Worm (Caenorhabditis elegans) whole organism, young adult: ENCODE results near the gene str-248.
A peak's percentile ranks its signal among the peaks of the same experiment; 100 is the strongest.

Source experiments
- B0261.1 ChIP-seq: sonication (generic microtip); optimal IDR thresholded peaks from 2 replicates; lab custom pipeline; 2016; ENCODE audit warnings: mild to moderate bottlenecking, missing genetic modification characterization, moderate library complexity, missing compliant biosample characterization
- C06A6.2 ChIP-seq: fragments of 200-800 bp; sonication (Bioruptor generic); conservative IDR thresholded peaks from 2 replicates; pipeline ENCODE4 v1.3.6; 2022; ENCODE audit warnings: missing genetic modification characterization, missing compliant biosample characterization
- F22D6.2 ChIP-seq: sonication (generic microtip); optimal IDR thresholded peaks from 2 replicates; lab custom pipeline; 2016; ENCODE audit warnings: mild to moderate bottlenecking, missing genetic modification characterization, missing compliant biosample characterization
- F33H1.4 ChIP-seq: fragments of 200-800 bp; sonication (Bioruptor generic); IDR thresholded peaks from 2 replicates; pipeline ENCODE4 v1.3.6; 2022; ENCODE audit warnings: missing genetic modification reagents, missing genetic modification characterization, missing compliant biosample characterization
- F37B4.10 ChIP-seq: fragments of 200-800 bp; sonication (Bioruptor generic); IDR thresholded peaks from 2 replicates; pipeline ENCODE4 v1.3.6; 2022; ENCODE audit warnings: missing genetic modification characterization, missing compliant biosample characterization
- K11D2.4 ChIP-seq: fragments of 200-800 bp; sonication (Bioruptor generic); IDR thresholded peaks from 2 replicates; pipeline ENCODE4 v1.3.6; 2022; ENCODE audit warnings: missing genetic modification reagents, missing genetic modification characterization, missing compliant biosample characterization
- Y53G8AR.9 ChIP-seq: fragments of 200-800 bp; sonication (Bioruptor generic); conservative IDR thresholded peaks from 2 replicates; pipeline ENCODE4 v1.3.6; 2022; ENCODE audit warnings: missing genetic modification reagents, missing genetic modification characterization, missing compliant biosample characterization
- Y79H2A.3 ChIP-seq: fragments of 200-800 bp; sonication (Bioruptor generic); conservative IDR thresholded peaks from 2 replicates; pipeline ENCODE4 v1.3.6; 2022; ENCODE audit warnings: missing genetic modification reagents, missing genetic modification characterization, missing compliant biosample characterization
- Y95B8A.8 ChIP-seq: fragments of 200-800 bp; sonication (Bioruptor generic); IDR thresholded peaks from 2 replicates; pipeline ENCODE4 v1.3.6; 2022; ENCODE audit warnings: missing genetic modification reagents, missing genetic modification characterization, missing compliant biosample characterization
- ZK185.1 ChIP-seq: sonication (generic microtip); optimal IDR thresholded peaks from 2 replicates; lab custom pipeline; 2016; ENCODE audit warnings: mild to moderate bottlenecking, missing genetic modification characterization, missing compliant biosample characterization; ENCODE audit not compliant: poor library complexity, severe bottlenecking
- atf-7 ChIP-seq: sonication (generic microtip); optimal IDR thresholded peaks from 2 replicates; lab custom pipeline; 2017; ENCODE audit warnings: mild to moderate bottlenecking, missing genetic modification characterization, missing compliant biosample characterization
- athp-1 ChIP-seq: sonication (generic microtip); optimal IDR thresholded peaks from 2 replicates; lab custom pipeline; 2017; ENCODE audit warnings: mild to moderate bottlenecking, missing genetic modification characterization, missing compliant biosample characterization
- attf-3 ChIP-seq: fragments of 200-800 bp; sonication (Bioruptor generic); conservative IDR thresholded peaks from 2 replicates; pipeline ENCODE4 v1.3.6; 2022; ENCODE audit warnings: missing genetic modification reagents, missing genetic modification characterization, missing compliant biosample characterization
- attf-5 ChIP-seq: fragments of 200-800 bp; sonication (Bioruptor generic); optimal IDR thresholded peaks from 2 replicates; lab custom pipeline; 2018; ENCODE audit warnings: mild to moderate bottlenecking, missing genetic modification characterization, missing compliant biosample characterization
- attf-6 ChIP-seq: fragments of 200-800 bp; sonication (Bioruptor generic); IDR thresholded peaks from 2 replicates; pipeline ENCODE4 v1.3.6; 2022; ENCODE audit warnings: missing genetic modification reagents, missing genetic modification characterization, missing compliant biosample characterization
- bed-2 ChIP-seq: fragments of 200-800 bp; sonication (Bioruptor generic); IDR thresholded peaks from 2 replicates; pipeline ENCODE4 v1.3.6; 2022; ENCODE audit warnings: missing genetic modification reagents, missing genetic modification characterization, missing compliant biosample characterization
- cebp-2 ChIP-seq: fragments of 200-800 bp; sonication (Bioruptor generic); IDR thresholded peaks from 2 replicates; pipeline ENCODE4 v1.3.6; 2022; ENCODE audit warnings: missing genetic modification characterization, missing compliant biosample characterization
- ceh-91 ChIP-seq: fragments of 200-800 bp; sonication (Bioruptor generic); IDR thresholded peaks from 2 replicates; pipeline ENCODE4 v1.3.6; 2022; ENCODE audit warnings: missing genetic modification reagents, missing genetic modification characterization, missing compliant biosample characterization
- dox-1 ChIP-seq: fragments of 200-800 bp; sonication (Bioruptor generic); IDR thresholded peaks from 2 replicates; pipeline ENCODE4 v1.3.6; 2022; ENCODE audit warnings: missing genetic modification reagents, missing genetic modification characterization, missing compliant biosample characterization
- egl-18 ChIP-seq: fragments of 200-800 bp; sonication (Bioruptor generic); IDR thresholded peaks from 2 replicates; pipeline ENCODE4 v1.3.6; 2022; ENCODE audit warnings: missing genetic modification reagents, missing genetic modification characterization, missing compliant biosample characterization
- egl-44 ChIP-seq: fragments of 200-800 bp; sonication (Bioruptor generic); IDR thresholded peaks from 2 replicates; pipeline ENCODE4 v1.3.6; 2022; ENCODE audit warnings: missing genetic modification reagents, missing genetic modification characterization, missing compliant biosample characterization
- egrh-3 ChIP-seq: fragments of 200-800 bp; sonication (Bioruptor generic); IDR thresholded peaks from 2 replicates; pipeline ENCODE4 v1.3.6; 2022; ENCODE audit warnings: missing genetic modification reagents, missing genetic modification characterization, missing compliant biosample characterization
- ekl-4 ChIP-seq: fragments of 200-800 bp; sonication (Bioruptor generic); IDR thresholded peaks from 2 replicates; pipeline ENCODE4 v1.3.6; 2022; ENCODE audit warnings: missing genetic modification reagents, missing genetic modification characterization, missing compliant biosample characterization
- gei-17 ChIP-seq: fragments of 200-800 bp; sonication (Bioruptor generic); optimal IDR thresholded peaks from 2 replicates; lab custom pipeline; 2018; ENCODE audit warnings: mild to moderate bottlenecking, missing genetic modification characterization, missing compliant biosample characterization
- hmg-1.2 ChIP-seq: fragments of 200-800 bp; sonication (Bioruptor generic); IDR thresholded peaks from 2 replicates; pipeline ENCODE4 v1.3.6; 2022; ENCODE audit warnings: missing genetic modification reagents, missing genetic modification characterization, missing compliant biosample characterization
- hmg-20 ChIP-seq: fragments of 200-800 bp; sonication (Bioruptor generic); IDR thresholded peaks from 2 replicates; pipeline ENCODE4 v1.3.6; 2022; ENCODE audit warnings: missing genetic modification reagents, missing genetic modification characterization, missing compliant biosample characterization
- let-607 ChIP-seq, 2 experiments: fragments of 200-800 bp in 1 of 2; sonication (Bioruptor generic) in 1 of 2; sonication (generic microtip) in 1 of 2; optimal IDR thresholded peaks; 2 replicates each; lab custom pipeline; 2016 to 2018; ENCODE audit warnings: mild to moderate bottlenecking in 2 of 2, missing compliant biosample characterization in 2 of 2, missing genetic modification characterization in 2 of 2, moderate library complexity in 2 of 2, missing genotype in 1 of 2
- lin-54 ChIP-seq: fragments of 200-800 bp; sonication (Bioruptor generic); optimal IDR thresholded peaks from 2 replicates; lab custom pipeline; 2018; ENCODE audit warnings: mild to moderate bottlenecking, missing genetic modification characterization, missing compliant biosample characterization
- lir-1 ChIP-seq: fragments of 200-800 bp; sonication (Bioruptor generic); conservative IDR thresholded peaks from 2 replicates; pipeline ENCODE4 v1.3.6; 2022; ENCODE audit warnings: missing genetic modification reagents, missing genetic modification characterization, missing compliant biosample characterization
- lsl-1 ChIP-seq: fragments of 200-800 bp; sonication (Bioruptor generic); optimal IDR thresholded peaks from 2 replicates; lab custom pipeline; 2018; ENCODE audit warnings: mild to moderate bottlenecking, missing genetic modification characterization, moderate library complexity, missing compliant biosample characterization
- madf-3 ChIP-seq: fragments of 200-800 bp; sonication (Bioruptor generic); IDR thresholded peaks from 2 replicates; pipeline ENCODE4 v1.3.6; 2022; ENCODE audit warnings: missing genetic modification reagents, missing genetic modification characterization, missing compliant biosample characterization
- madf-8 ChIP-seq: fragments of 200-800 bp; sonication (Bioruptor generic); conservative IDR thresholded peaks from 2 replicates; pipeline ENCODE4 v1.3.6; 2022; ENCODE audit warnings: missing genetic modification reagents, missing genetic modification characterization, missing compliant biosample characterization
- mcd-1 ChIP-seq: fragments of 200-800 bp; sonication (Bioruptor generic); IDR thresholded peaks from 2 replicates; pipeline ENCODE4 v1.3.6; 2022; ENCODE audit warnings: missing genetic modification reagents, missing genetic modification characterization, missing compliant biosample characterization
- nfyb-1 ChIP-seq: fragments of 200-800 bp; sonication (Bioruptor generic); IDR thresholded peaks from 2 replicates; pipeline ENCODE4 v1.3.6; 2022; ENCODE audit warnings: missing genetic modification reagents, missing genetic modification characterization, missing compliant biosample characterization
- nhr-80 ChIP-seq: sonication (generic microtip); optimal IDR thresholded peaks from 2 replicates; lab custom pipeline; 2016; ENCODE audit warnings: missing genetic modification characterization, missing compliant biosample characterization
- nhr-90 ChIP-seq: sonication (generic microtip); optimal IDR thresholded peaks from 2 replicates; lab custom pipeline; 2016; ENCODE audit warnings: missing genotype, mild to moderate bottlenecking, missing genetic modification characterization, missing compliant biosample characterization
- rcor-1 ChIP-seq: fragments of 200-800 bp; sonication (Bioruptor generic); IDR thresholded peaks from 2 replicates; pipeline ENCODE4 v1.3.6; 2022; ENCODE audit warnings: missing genetic modification reagents, missing genetic modification characterization, missing compliant biosample characterization
- rec-8 ChIP-seq, 2 experiments: sonication (generic microtip); optimal IDR thresholded peaks; 2 replicates each; lab custom pipeline; 2016; ENCODE audit warnings: mild to moderate bottlenecking in 2 of 2, missing genetic modification characterization in 2 of 2, missing genetic modification reagents in 2 of 2, missing genotype in 2 of 2, missing biosample characterization in 1 of 2, missing compliant biosample characterization in 1 of 2, moderate library complexity in 1 of 2
- repo-1 ChIP-seq: sonication (generic microtip); optimal IDR thresholded peaks from 2 replicates; lab custom pipeline; 2017; ENCODE audit warnings: mild to moderate bottlenecking, missing genetic modification characterization, missing compliant biosample characterization
- tbp1 ChIP-seq: fragments of 200-800 bp; sonication (Bioruptor generic); optimal IDR thresholded peaks from 2 replicates; lab custom pipeline; 2018; ENCODE audit warnings: mild to moderate bottlenecking, missing genetic modification characterization, missing compliant biosample characterization
- tlf-1 ChIP-seq: fragments of 200-800 bp; sonication (Bioruptor generic); optimal IDR thresholded peaks from 2 replicates; lab custom pipeline; 2018; ENCODE audit warnings: mild to moderate bottlenecking, missing genetic modification characterization, missing compliant biosample characterization
- unc-130 ChIP-seq: sonication (generic microtip); optimal IDR thresholded peaks from 2 replicates; lab custom pipeline; 2016; ENCODE audit warnings: missing genetic modification reagents, missing genetic modification characterization, missing compliant biosample characterization
- ztf-18 ChIP-seq: sonication (generic microtip); optimal IDR thresholded peaks from 2 replicates; lab custom pipeline; 2016; ENCODE audit warnings: missing genotype, mild to moderate bottlenecking, missing genetic modification characterization, missing compliant biosample characterization
- ztf-25 ChIP-seq: fragments of 200-800 bp; sonication (Bioruptor generic); IDR thresholded peaks from 2 replicates; pipeline ENCODE4 v1.3.6; 2022; ENCODE audit warnings: missing genetic modification reagents, missing genetic modification characterization, missing compliant biosample characterization
- ztf-26 ChIP-seq: sonication (generic microtip); optimal IDR thresholded peaks from 2 replicates; lab custom pipeline; 2017; ENCODE audit warnings: missing genetic modification characterization, missing compliant biosample characterization
- ztf-28 ChIP-seq: fragments of 200-800 bp; sonication (Bioruptor generic); IDR thresholded peaks from 2 replicates; pipeline ENCODE4 v1.3.6; 2022; ENCODE audit warnings: missing genetic modification reagents, missing genetic modification characterization, missing compliant biosample characterization
- ztf-3 ChIP-seq: fragments of 200-800 bp; sonication (Bioruptor generic); optimal IDR thresholded peaks from 2 replicates; lab custom pipeline; 2018; ENCODE audit warnings: mild to moderate bottlenecking, missing genetic modification characterization, missing compliant biosample characterization

str-248 gene

DNA sequence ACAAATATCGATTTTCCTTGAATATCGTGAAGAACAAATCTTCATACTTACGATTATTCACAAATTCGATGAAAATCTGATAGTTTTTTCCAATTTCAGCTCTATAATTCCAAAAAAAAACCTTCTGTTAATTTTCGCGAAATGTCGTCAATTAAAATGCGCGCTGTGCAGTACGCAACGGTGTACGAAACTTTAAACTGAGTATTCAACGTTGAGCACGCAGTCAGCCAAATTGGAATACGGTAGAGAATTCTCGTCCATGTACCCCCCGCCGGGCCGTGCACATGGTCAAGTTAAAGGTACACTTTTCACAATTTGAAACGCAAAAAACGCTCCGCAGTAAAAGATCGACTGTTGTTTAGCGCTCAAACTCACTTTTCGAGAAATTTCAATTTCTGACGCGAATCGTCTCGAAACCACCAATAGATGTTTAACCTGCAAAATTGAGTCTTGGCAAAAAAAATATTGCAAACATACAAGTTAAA is 39.2 kb downstream of the str-248 start, which contains the start of gene F28F8.7 (continued):
- TF ChIP-seq K11D2.4 (peak; percentile 91), cebp-2 (peak; percentile 95; the same call in 1 of the 2 replicates), unc-130 (GFP tag; lab: Kevin White, UChicago) (peak; percentile 80), F33H1.4 (GFP tag; lab: Robert Waterston, UW) (peak; percentile 71), Y79H2A.3 (GFP tag; lab: Robert Waterston, UW) (peak; percentile 45), let-607 (tag; optimal IDR thresholded peaks at IDR 0.05; lab: Kevin White, UChicago) (peak; percentile 51 to 85), ztf-25 (GFP tag; lab: Robert Waterston, UW) (0 out of 2 replicates have a peak, but pooled peaks have one; percentile 37), B0261.1 (peak; percentile 17), F37B4.10 (GFP tag; lab: Robert Waterston, UW) (0 out of 2 replicates have a peak, but pooled peaks have one; percentile 31), ztf-26 (peak; percentile 44), C06A6.2 (GFP tag; lab: Robert Waterston, UW) (peak; percentile 82), tbp1 (GFP tag; lab: Kevin White, UChicago) (peak; percentile 47), dox-1 (GFP tag; lab: Robert Waterston, UW) (peak; percentile 95), rcor-1 (GFP tag; lab: Robert Waterston, UW) (peak; percentile 68; the same call in 1 of the 2 replicates), tlf-1 (GFP tag; lab: Kevin White, UChicago) (peak; percentile 81), madf-8 (GFP tag; lab: Robert Waterston, UW) (peak; percentile 40; the same call in 1 of the 2 replicates), ekl-4 (GFP tag; lab: Robert Waterston, UW) (peak; percentile 51; the same call in 1 of the 2 replicates), ceh-91 (peak; percentile 59; the same call in 1 of the 2 replicates), ztf-3 (GFP tag; lab: Kevin White, UChicago) (peak; percentile 46), bed-2 (peak; percentile 90; the same call in 1 of the 2 replicates), lir-1 (peak; percentile 63), attf-3 (GFP tag; lab: Robert Waterston, UW) (peak; percentile 88), egl-44 (GFP tag; lab: Robert Waterston, UW) (0 out of 2 replicates have a peak, but pooled peaks have one; percentile 30), hmg-20 (GFP tag; lab: Robert Waterston, UW) (peak; percentile 44; the same call in 1 of the 2 replicates), egl-18 (GFP tag; lab: Robert Waterston, UW) (0 out of 2 replicates have a peak, but pooled peaks have one; percentile 25), attf-6 (GFP tag; lab: Robert Waterston, UW) (peak; percentile 48; the same call in 1 of the 2 replicates), Y53G8AR.9 (GFP tag; lab: Robert Waterston, UW) (peak; percentile 91), attf-5 (GFP tag; lab: Kevin White, UChicago) (peak; percentile 81), hmg-1.2 (GFP tag; lab: Robert Waterston, UW) (peak; percentile 96), rec-8 (tag; optimal IDR thresholded peaks at IDR 0.05; lab: Kevin White, UChicago) (peak; percentile 26 to 55), athp-1 (tag; lab: Kevin White, UChicago) (peak; percentile 38), madf-3 (GFP tag; lab: Robert Waterston, UW) (peak; percentile 69; the same call in 1 of the 2 replicates), nhr-80 (tag; lab: Kevin White, UChicago) (peak; percentile 75), atf-7 (tag; lab: Kevin White, UChicago) (peak; percentile 79), lin-54 (peak; percentile 79), repo-1 (peak; percentile 81), lsl-1 (GFP tag; lab: Kevin White, UChicago) (peak; percentile 42), egrh-3 (0 out of 2 replicates have a peak, but pooled peaks have one; percentile 15), F22D6.2 (tag; lab: Kevin White, UChicago) (peak; percentile 55), Y95B8A.8 (peak; percentile 79), ZK185.1 (peak; percentile 61), nfyb-1 (GFP tag; lab: Robert Waterston, UW) (peak; percentile 92), mcd-1 (peak; percentile 93), gei-17 (GFP tag; lab: Kevin White, UChicago) (peak; percentile 25), ztf-28 (peak; percentile 90), nhr-90 (tag; lab: Kevin White, UChicago) (peak; percentile 34), ztf-18 (tag; lab: Kevin White, UChicago) (peak; percentile 42)
